Fruit fly (Drosophila melanogaster): ENCODE results near the gene Gs1.

Gene Gs1

dm6 chr2L:160581-161452 lies 28.9 kb downstream of the Gs1 start (continued):
- TF ChIP-seq GATAd (GFP tag; optimal IDR thresholded peaks at IDR 0.05) (no peak), Dif (GFP tag; optimal IDR thresholded peaks at IDR 0.05; ENCODE audit: partially characterized antibody) (peak; percentile 55)

dm6 chr2L:161453-162175 lies 29.7 kb downstream of the Gs1 start:
- TF ChIP-seq woc (GFP tag; optimal IDR thresholded peaks at IDR 0.05) (no peak), sage (GFP tag; optimal IDR thresholded peaks at IDR 0.05) (peak; percentile 67), foxo (GFP tag; optimal IDR thresholded peaks at IDR 0.05) (peak; percentile 17 to 75), tai (GFP tag; optimal IDR thresholded peaks at IDR 0.05) (peak; percentile 71), N (GFP tag; optimal IDR thresholded peaks at IDR 0.05) (peak; percentile 86), CG32264 (GFP tag; optimal IDR thresholded peaks at IDR 0.05) (peak; percentile 51), rgr (GFP tag; optimal IDR thresholded peaks at IDR 0.05) (peak; percentile 1), Myc (optimal IDR thresholded peaks at IDR 0.05) (no peak), ey (GFP tag; optimal IDR thresholded peaks at IDR 0.05) (no peak), fru (GFP tag; optimal IDR thresholded peaks at IDR 0.05) (peak; percentile 43), usp (GFP tag; optimal IDR thresholded peaks at IDR 0.05) (no peak), lola (GFP tag; optimal IDR thresholded peaks at IDR 0.05) (no peak), Sp1 (GFP tag; optimal IDR thresholded peaks at IDR 0.05) (peak; percentile 73), Hr78 (GFP tag; optimal IDR thresholded peaks at IDR 0.05) (no peak), dsf (GFP tag; optimal IDR thresholded peaks at IDR 0.05; ENCODE audit: borderline replicate concordance) (no peak), HLH106 (tag; optimal IDR thresholded peaks at IDR 0.05) (no peak), GATAd (GFP tag; optimal IDR thresholded peaks at IDR 0.05) (no peak), br (GFP tag; optimal IDR thresholded peaks at IDR 0.05) (peak; percentile 53), Jra (GFP tag; optimal IDR thresholded peaks at IDR 0.05) (peak; percentile 83), Hnf4 (GFP tag; optimal IDR thresholded peaks at IDR 0.05) (peak; percentile 74), pan (optimal IDR thresholded peaks at IDR 0.05) (no peak), h (GFP tag; optimal IDR thresholded peaks at IDR 0.05) (peak; percentile 61), Hr83 (GFP tag; optimal IDR thresholded peaks at IDR 0.05; ENCODE audit: poor library complexity, severe bottlenecking) (peak; percentile 61), Abd-B (GFP tag; optimal IDR thresholded peaks at IDR 0.05) (peak; percentile 20), Rel (GFP tag; optimal IDR thresholded peaks at IDR 0.05) (peak; percentile 48), Rel (tag; optimal IDR thresholded peaks at IDR 0.05) (peak; percentile 71), Mio (GFP tag; optimal IDR thresholded peaks at IDR 0.05) (no peak), Dif (GFP tag; optimal IDR thresholded peaks at IDR 0.05; ENCODE audit: partially characterized antibody) (peak; percentile 68), CG9705 (GFP tag; optimal IDR thresholded peaks at IDR 0.05) (no peak), brk (GFP tag; optimal IDR thresholded peaks at IDR 0.05) (peak; percentile 87), dl (GFP tag; optimal IDR thresholded peaks at IDR 0.05; ENCODE audit: insufficient read depth in 1 of 2, partially characterized antibody in 2 of 2) (peak in 1 of 2 experiments; percentile 50), Vsx2 (GFP tag; optimal IDR thresholded peaks at IDR 0.05; ENCODE audit: partially characterized antibody) (peak; percentile 47), CrebA (GFP tag; optimal IDR thresholded peaks at IDR 0.05; ENCODE audit: borderline replicate concordance) (peak; percentile 90), sv (GFP tag; optimal IDR thresholded peaks at IDR 0.05) (peak; percentile 28), Dfd (GFP tag; optimal IDR thresholded peaks at IDR 0.05) (no peak), psq (GFP tag; optimal IDR thresholded peaks at IDR 0.05) (peak; percentile 54), jim (GFP tag; optimal IDR thresholded peaks at IDR 0.05) (no peak), OdsH (GFP tag; optimal IDR thresholded peaks at IDR 0.05) (peak; percentile 22), dmrt93B (GFP tag; optimal IDR thresholded peaks at IDR 0.05) (no peak)

Data from whole organism, wandering third instar larva.